Fruit fly (Drosophila melanogaster) whole organism, embryonic: Measurements from ENCODE around the gene lark.
A peak's percentile ranks its signal among the peaks of the same experiment; 100 is the strongest.

Experiments used
- Adf1 ChIP-seq: fragments of 200-800 bp; sonication (Bioruptor generic); IDR thresholded peaks from 2 replicates; pipeline ENCODE4 v1.3.6; 2022; ENCODE audit warnings: missing biosample characterization, missing genetic modification characterization
- Atf-2 ChIP-seq: fragments of 200-800 bp; sonication (Bioruptor generic); optimal IDR thresholded peaks from 2 replicates; lab custom pipeline; 2016; ENCODE audit warnings: missing biosample characterization, missing genetic modification characterization
- Atf3 ChIP-seq: fragments of 200-800 bp; sonication (Bioruptor generic); optimal IDR thresholded peaks from 3 replicates; lab custom pipeline; 2016; ENCODE audit warnings: missing biosample characterization, missing genetic modification characterization
- Awh ChIP-seq: fragments of 200-800 bp; sonication (Bioruptor generic); IDR thresholded peaks from 2 replicates; pipeline ENCODE4, ENCODE4 v1.3.6; 2022; ENCODE audit warnings: missing biosample characterization, missing genetic modification characterization
- Bgb ChIP-seq: fragments of 200-800 bp; sonication (Bioruptor generic); IDR thresholded peaks from 2 replicates; pipeline ENCODE4 v1.3.6; 2022; ENCODE audit warnings: missing biosample characterization, missing genetic modification characterization; ENCODE audit not compliant: partially characterized antibody
- CG10267 ChIP-seq: fragments of 200-800 bp; sonication (Bioruptor generic); optimal IDR thresholded peaks from 2 replicates; lab custom pipeline; 2018; ENCODE audit warnings: missing biosample characterization, mild to moderate bottlenecking, missing genetic modification characterization, moderate library complexity
- CG10654 ChIP-seq: fragments of 200-800 bp; sonication (Bioruptor generic); optimal IDR thresholded peaks from 2 replicates; lab custom pipeline; 2016; ENCODE audit warnings: missing biosample characterization, missing genetic modification characterization
- CG10959 ChIP-seq: fragments of 200-800 bp; sonication (Bioruptor generic); IDR thresholded peaks from 2 replicates; pipeline ENCODE4 v1.3.6; 2022; ENCODE audit warnings: missing biosample characterization, missing genetic modification characterization
- CG11398 ChIP-seq: fragments of 200-800 bp; sonication (Bioruptor generic); optimal IDR thresholded peaks from 2 replicates; lab custom pipeline; 2016; ENCODE audit warnings: missing biosample characterization, missing genetic modification characterization
- CG12071 ChIP-seq: fragments of 200-800 bp; sonication (Bioruptor generic); optimal IDR thresholded peaks from 3 replicates; lab custom pipeline; 2018; ENCODE audit warnings: missing biosample characterization, mild to moderate bottlenecking, missing genetic modification characterization
- CG12219 ChIP-seq: fragments of 200-800 bp; sonication (Bioruptor generic); optimal IDR thresholded peaks from 3 replicates; lab custom pipeline; 2018; ENCODE audit warnings: missing biosample characterization, mild to moderate bottlenecking, missing genetic modification characterization
- CG15479 ChIP-seq: fragments of 200-800 bp; sonication (Bioruptor generic); optimal IDR thresholded peaks from 3 replicates; lab custom pipeline; 2019; ENCODE audit warnings: missing biosample characterization, mild to moderate bottlenecking, missing genetic modification characterization, moderate library complexity
- CG1602 ChIP-seq: fragments of 200-800 bp; sonication (Bioruptor generic); optimal IDR thresholded peaks from 3 replicates; lab custom pipeline; 2016; ENCODE audit warnings: missing biosample characterization, missing genetic modification characterization
- CG1603 ChIP-seq: fragments of 200-800 bp; sonication (Bioruptor generic); optimal IDR thresholded peaks from 2 replicates; lab custom pipeline; 2019; ENCODE audit warnings: missing biosample characterization, mild to moderate bottlenecking, missing genetic modification characterization, moderate library complexity
- CG16779 ChIP-seq: fragments of 200-800 bp; sonication (Bioruptor generic); IDR thresholded peaks from 2 replicates; pipeline ENCODE4 v1.3.6; 2022; ENCODE audit warnings: missing biosample characterization, missing genetic modification characterization
- CG17385 ChIP-seq: fragments of 200-800 bp; sonication (Bioruptor generic); optimal IDR thresholded peaks from 3 replicates; lab custom pipeline; 2018; ENCODE audit warnings: missing biosample characterization, mild to moderate bottlenecking, missing genetic modification characterization
- CG30020 ChIP-seq: fragments of 200-800 bp; optimal IDR thresholded peaks from 2 replicates; lab custom pipeline; 2019; ENCODE audit warnings: missing biosample characterization, mild to moderate bottlenecking, missing genetic modification characterization, moderate library complexity
- CG4820 ChIP-seq: fragments of 200-800 bp; sonication (Bioruptor generic); optimal IDR thresholded peaks from 3 replicates; lab custom pipeline; 2016; ENCODE audit warnings: missing biosample characterization, missing genetic modification characterization
- CG6654 ChIP-seq: fragments of 200-800 bp; sonication (Bioruptor generic); optimal IDR thresholded peaks from 2 replicates; lab custom pipeline; 2017; ENCODE audit warnings: missing biosample characterization, mild to moderate bottlenecking, missing genetic modification characterization
- CG9609 ChIP-seq: fragments of 200-800 bp; sonication (Bioruptor generic); optimal IDR thresholded peaks from 3 replicates; lab custom pipeline; 2016; ENCODE audit warnings: missing biosample characterization, missing genetic modification characterization
- HLH54F ChIP-seq: fragments of 200-800 bp; sonication (Bioruptor generic); optimal IDR thresholded peaks from 3 replicates; lab custom pipeline; 2016; ENCODE audit warnings: missing biosample characterization, missing genetic modification characterization
- Hmr ChIP-seq: fragments of 200-800 bp; sonication (Bioruptor generic); optimal IDR thresholded peaks from 3 replicates; lab custom pipeline; 2017; ENCODE audit warnings: mild to moderate bottlenecking, missing biosample characterization, missing genetic modification reagents, missing genetic modification characterization
- Jarid2 ChIP-seq: fragments of 200-800 bp; sonication (Bioruptor generic); optimal IDR thresholded peaks from 3 replicates; lab custom pipeline; 2017; ENCODE audit warnings: mild to moderate bottlenecking, missing biosample characterization, missing genetic modification reagents, missing genetic modification characterization
- Mad ChIP-seq: fragments of 200-800 bp; sonication (Bioruptor generic); optimal IDR thresholded peaks from 2 replicates; lab custom pipeline; 2016; ENCODE audit warnings: missing biosample characterization, missing genetic modification characterization
- NFAT ChIP-seq: fragments of 200-800 bp; sonication (Bioruptor generic); IDR thresholded peaks from 2 replicates; pipeline ENCODE4 v1.3.6; 2022; ENCODE audit warnings: missing biosample characterization, missing genetic modification characterization
- Ptx1 ChIP-seq: fragments of 200-800 bp; sonication (Bioruptor generic); IDR thresholded peaks from 2 replicates; pipeline ENCODE4 v1.3.6; 2022; ENCODE audit warnings: missing biosample characterization, missing genetic modification characterization
- Ravus ChIP-seq: fragments of 200-800 bp; sonication (Bioruptor generic); IDR thresholded peaks from 2 replicates; pipeline ENCODE4 v1.3.6; 2022; ENCODE audit warnings: missing biosample characterization, missing genetic modification characterization
- Side ChIP-seq: fragments of 200-800 bp; sonication (Bioruptor generic); optimal IDR thresholded peaks from 2 replicates; lab custom pipeline; 2016; ENCODE audit warnings: missing biosample characterization, missing genetic modification characterization
- Sin3A ChIP-seq: fragments of >200 bp; optimal IDR thresholded peaks from 2 replicates; lab custom pipeline; 2018
- Vsx1 ChIP-seq: fragments of 200-800 bp; sonication (Bioruptor generic); optimal IDR thresholded peaks from 2 replicates; lab custom pipeline; 2017; ENCODE audit warnings: missing biosample characterization, mild to moderate bottlenecking, missing genetic modification characterization, missing genetic modification reagents
- ato ChIP-seq: fragments of 200-800 bp; sonication (Bioruptor generic); IDR thresholded peaks from 2 replicates; pipeline ENCODE4 v1.3.6; 2022; ENCODE audit warnings: missing biosample characterization, missing genetic modification characterization; ENCODE audit not compliant: partially characterized antibody
- bowl ChIP-seq: fragments of 200-800 bp; sonication (Bioruptor generic); IDR thresholded peaks from 2 replicates; pipeline ENCODE4 v1.3.6; 2022; ENCODE audit warnings: missing biosample characterization, missing genetic modification characterization
- cato ChIP-seq: fragments of 200-800 bp; sonication (Bioruptor generic); optimal IDR thresholded peaks from 2 replicates; lab custom pipeline; 2016; ENCODE audit warnings: missing biosample characterization, missing genetic modification characterization, borderline replicate concordance
- caup ChIP-seq: fragments of 200-800 bp; sonication (Bioruptor generic); optimal IDR thresholded peaks from 3 replicates; lab custom pipeline; 2017; ENCODE audit warnings: missing biosample characterization, mild to moderate bottlenecking, missing genetic modification characterization, moderate library complexity; ENCODE audit not compliant: severe bottlenecking
- chinmo ChIP-seq: fragments of 200-800 bp; sonication (Bioruptor generic); IDR thresholded peaks from 4 replicates; pipeline ENCODE4 v1.3.6; 2022; ENCODE audit warnings: missing biosample characterization, missing genetic modification characterization; ENCODE audit not compliant: partially characterized antibody
- cwo ChIP-seq: fragments of 200-800 bp; sonication (Bioruptor generic); optimal IDR thresholded peaks from 3 replicates; lab custom pipeline; 2017; ENCODE audit warnings: missing biosample characterization, missing genetic modification characterization, mild to moderate bottlenecking, moderate library complexity, missing genetic modification reagents
- dati ChIP-seq: fragments of 200-800 bp; sonication (Bioruptor generic); IDR thresholded peaks from 2 replicates; pipeline ENCODE4 v1.3.6; 2022; ENCODE audit warnings: missing biosample characterization, missing genetic modification characterization
- dimm ChIP-seq: fragments of 200-800 bp; sonication (Bioruptor generic); IDR thresholded peaks from 2 replicates; pipeline ENCODE4 v1.3.6; 2022; ENCODE audit warnings: missing biosample characterization, missing genetic modification characterization
- disco-r ChIP-seq: fragments of 200-800 bp; sonication (Bioruptor generic); optimal IDR thresholded peaks from 2 replicates; lab custom pipeline; 2016; ENCODE audit warnings: missing biosample characterization, missing genetic modification characterization
- fru ChIP-seq: fragments of >200 bp; optimal IDR thresholded peaks from 2 replicates; lab custom pipeline; 2017
- gfzf ChIP-seq: fragments of 200-800 bp; sonication (Bioruptor generic); optimal IDR thresholded peaks from 2 replicates; lab custom pipeline; 2016; ENCODE audit warnings: missing biosample characterization, mild to moderate bottlenecking, missing genetic modification characterization, moderate library complexity
- gro ChIP-seq: fragments of 200-800 bp; sonication (Bioruptor generic); optimal IDR thresholded peaks from 2 replicates; lab custom pipeline; 2016; ENCODE audit warnings: missing biosample characterization, missing genetic modification characterization
- gsb-n ChIP-seq: fragments of 200-800 bp; sonication (Bioruptor generic); optimal IDR thresholded peaks from 3 replicates; lab custom pipeline; 2018; ENCODE audit warnings: missing biosample characterization, mild to moderate bottlenecking, missing genetic modification characterization
- jigr1 ChIP-seq: fragments of 200-800 bp; sonication (Bioruptor generic); IDR thresholded peaks from 3 replicates; pipeline ENCODE4 v1.3.6; 2022; ENCODE audit warnings: missing biosample characterization, missing genetic modification characterization
- kay ChIP-seq: fragments of 200-800 bp; sonication (Bioruptor generic); optimal IDR thresholded peaks from 2 replicates; lab custom pipeline; 2016; ENCODE audit warnings: missing biosample characterization, missing genetic modification characterization
- kni ChIP-seq: fragments of 200-800 bp; sonication (Bioruptor generic); optimal IDR thresholded peaks from 3 replicates; lab custom pipeline; 2017; ENCODE audit warnings: mild to moderate bottlenecking, missing biosample characterization, missing genetic modification reagents, missing genetic modification characterization
- onecut ChIP-seq: fragments of 200-800 bp; sonication (Bioruptor generic); IDR thresholded peaks from 2 replicates; pipeline ENCODE4 v1.3.6; 2022; ENCODE audit warnings: missing biosample characterization, missing genetic modification characterization
- org-1 ChIP-seq: fragments of 200-800 bp; sonication (Bioruptor generic); optimal IDR thresholded peaks from 2 replicates; lab custom pipeline; 2017; ENCODE audit warnings: missing biosample characterization, missing genetic modification characterization
- sens ChIP-seq: fragments of 200-800 bp; sonication (Bioruptor generic); peaks from one replicate; lab custom pipeline; 2016; ENCODE audit warnings: missing biosample characterization, missing genetic modification characterization
- seq ChIP-seq: fragments of 200-800 bp; sonication (Bioruptor generic); IDR thresholded peaks from 2 replicates; pipeline ENCODE4 v1.3.6; 2022; ENCODE audit warnings: missing biosample characterization, missing genetic modification characterization
- sug ChIP-seq: fragments of 200-800 bp; optimal IDR thresholded peaks from 2 replicates; lab custom pipeline; 2019; ENCODE audit warnings: missing biosample characterization, mild to moderate bottlenecking, missing genetic modification characterization, moderate library complexity

Gene lark

dm6 chr3L:7359827-7360323 is 20.8 kb downstream of the lark start, which contains the start of gene pst (continued):
- peak; percentile 14 for TF ChIP-seq Atf-2 (GFP tag; lab: Kevin White, UChicago)
- TF ChIP-seq CG12071, result peak; percentile 52
- no peak for TF ChIP-seq Side (GFP tag; lab: Kevin White, UChicago)
- TF ChIP-seq CG9609, result no peak
- TF ChIP-seq CG30020 (tag; lab: Kevin White, UChicago), result no peak
- TF ChIP-seq chinmo (GFP tag; lab: Robert Waterston, UW), result peak; percentile 53; the same call in 2 of the 4 replicates
- TF ChIP-seq gsb-n, result no peak
- TF ChIP-seq NFAT, result peak; percentile 44; the same call in 1 of the 2 replicates
- TF ChIP-seq Hmr (GFP tag; lab: Kevin White, UChicago), result peak; percentile 60
- no peak for TF ChIP-seq jigr1 (GFP tag; lab: Robert Waterston, UW)
- TF ChIP-seq CG1602 (GFP tag; lab: Kevin White, UChicago), result no peak
- peak; percentile 29 for TF ChIP-seq HLH54F (GFP tag; lab: Kevin White, UChicago)
- TF ChIP-seq Mad (GFP tag; lab: Kevin White, UChicago), result no peak
- TF ChIP-seq Ptx1, result no peak
- no peak; the same call in 1 of the 2 replicates for TF ChIP-seq ato (GFP tag; lab: Robert Waterston, UW)
- TF ChIP-seq gro, result peak; percentile 8
- TF ChIP-seq cato, result no peak
- no peak for TF ChIP-seq kay
- peak; percentile 22 for TF ChIP-seq Atf3 (GFP tag; lab: Kevin White, UChicago)
- TF ChIP-seq dimm (GFP tag; lab: Robert Waterston, UW), result no peak
- TF ChIP-seq Sin3A (lab: Kevin White, UChicago), result no peak
- TF ChIP-seq CG17385 (GFP tag; lab: Kevin White, UChicago), result peak; percentile 50
- peak; percentile 31 for TF ChIP-seq sens (GFP tag; lab: Kevin White, UChicago)
- no peak for TF ChIP-seq org-1 (GFP tag; lab: Kevin White, UChicago)
- no peak for TF ChIP-seq caup (GFP tag; lab: Kevin White, UChicago)
- TF ChIP-seq disco-r (GFP tag; lab: Kevin White, UChicago), result peak; percentile 13
- 0 out of 2 replicates have a peak, but pooled peaks have one; percentile 8 for TF ChIP-seq Awh (GFP tag; lab: Robert Waterston, UW)
- peak; percentile 53; the same call in 1 of the 2 replicates for TF ChIP-seq bowl
- TF ChIP-seq onecut (GFP tag; lab: Robert Waterston, UW), result peak; percentile 9; the same call in 1 of the 2 replicates
- TF ChIP-seq gfzf (GFP tag; lab: Kevin White, UChicago), result peak; percentile 70
- TF ChIP-seq Bgb (GFP tag; lab: Robert Waterston, UW), result peak; percentile 64
- no peak for TF ChIP-seq CG10267
- TF ChIP-seq CG12219 (GFP tag; lab: Kevin White, UChicago), result peak; percentile 7
- no peak for TF ChIP-seq CG4820
- peak; percentile 24; the same call in 1 of the 2 replicates for TF ChIP-seq Adf1
- TF ChIP-seq sug (tag; lab: Kevin White, UChicago), result peak; percentile 34
- no peak; the same call in 1 of the 2 replicates for TF ChIP-seq seq (GFP tag; lab: Robert Waterston, UW)
- TF ChIP-seq CG1603 (tag; lab: Kevin White, UChicago), result peak; percentile 25
- TF ChIP-seq CG6654 (GFP tag; lab: Kevin White, UChicago), result no peak
- TF ChIP-seq CG16779 (GFP tag; lab: Robert Waterston, UW), result peak; percentile 52; the same call in 1 of the 2 replicates
- TF ChIP-seq Vsx1 (GFP tag; lab: Kevin White, UChicago), result peak; percentile 64
- peak; percentile 27 for TF ChIP-seq CG11398
- no peak for TF ChIP-seq CG10654 (GFP tag; lab: Kevin White, UChicago)
- TF ChIP-seq kni (GFP tag; lab: Kevin White, UChicago), result peak; percentile 23
- peak; percentile 51 for TF ChIP-seq Jarid2 (GFP tag; lab: Kevin White, UChicago)
- no peak for TF ChIP-seq CG15479
- no peak for TF ChIP-seq fru (lab: Kevin White, UChicago)
- TF ChIP-seq dati, result no peak
- TF ChIP-seq Ravus, result no peak
- TF ChIP-seq cwo (GFP tag; lab: Kevin White, UChicago), result peak; percentile 44
- TF ChIP-seq CG10959 (GFP tag; lab: Robert Waterston, UW), result no peak
